Worm (Caenorhabditis elegans) whole organism, early embryonic: ENCODE results near the gene srsx-2.

Source experiments
- B0310.2 ChIP-seq: sonication (generic microtip); optimal IDR thresholded peaks from 2 replicates; lab custom pipeline; 2016; ENCODE audit warnings: mild to moderate bottlenecking, missing genetic modification characterization, missing compliant biosample characterization
- F13C5.2 ChIP-seq: sonication (generic microtip); optimal IDR thresholded peaks from 2 replicates; lab custom pipeline; 2017; ENCODE audit warnings: mild to moderate bottlenecking, missing genetic modification characterization, inconsistent platforms, missing compliant biosample characterization
- aly-1 ChIP-seq: sonication (generic microtip); optimal IDR thresholded peaks from 2 replicates; lab custom pipeline; 2016; ENCODE audit warnings: missing genetic modification characterization, missing compliant biosample characterization
- ama-1 ChIP-seq: fragments of 150-350 bp; optimal IDR thresholded peaks from 2 replicates; lab custom pipeline; 2014
- ceh-13 ChIP-seq: fragments of 200-800 bp; sonication (Bioruptor generic); optimal IDR thresholded peaks from 2 replicates; lab custom pipeline; 2018; ENCODE audit warnings: mild to moderate bottlenecking, missing genetic modification characterization, missing compliant biosample characterization
- ceh-36 ChIP-seq: sonication (generic microtip); optimal IDR thresholded peaks from 2 replicates; lab custom pipeline; 2016; ENCODE audit warnings: missing genetic modification characterization, inconsistent platforms, missing compliant biosample characterization
- ets-7 ChIP-seq: sonication (generic microtip); optimal IDR thresholded peaks from 2 replicates; lab custom pipeline; 2016; ENCODE audit warnings: missing genotype, missing genetic modification characterization, missing compliant biosample characterization
- flt-1 ChIP-seq: fragments of 200-800 bp; sonication (Bioruptor generic); IDR thresholded peaks from 2 replicates; pipeline ENCODE4 v1.3.6; 2022; ENCODE audit warnings: missing genetic modification characterization, missing compliant biosample characterization
- hmbx-1 ChIP-seq: sonication (generic microtip); optimal IDR thresholded peaks from 2 replicates; lab custom pipeline; 2016; ENCODE audit warnings: mild to moderate bottlenecking, missing genetic modification characterization, missing compliant biosample characterization
- hmg-4 ChIP-seq: fragments of 200-800 bp; sonication (Bioruptor generic); optimal IDR thresholded peaks from 2 replicates; lab custom pipeline; 2018; ENCODE audit warnings: mild to moderate bottlenecking, missing genetic modification characterization, missing compliant biosample characterization
- hnd-1 ChIP-seq: sonication (generic microtip); optimal IDR thresholded peaks from 2 replicates; lab custom pipeline; 2016; ENCODE audit warnings: missing genetic modification characterization, missing compliant biosample characterization
- pes-1 ChIP-seq: fragments of 200-800 bp; sonication (Bioruptor generic); IDR thresholded peaks from 2 replicates; pipeline ENCODE4 v1.3.6; 2022; ENCODE audit warnings: missing genetic modification reagents, missing genetic modification characterization, missing compliant biosample characterization
- scrt-1 ChIP-seq: fragments of 200-800 bp; sonication (Bioruptor generic); IDR thresholded peaks from 2 replicates; pipeline ENCODE4 v1.3.6; 2022; ENCODE audit warnings: missing genetic modification characterization, missing compliant biosample characterization
- sea-1 ChIP-seq: fragments of 200-800 bp; sonication (Bioruptor generic); conservative IDR thresholded peaks from 2 replicates; pipeline ENCODE4 v1.3.6; 2022; ENCODE audit warnings: missing genetic modification characterization, missing compliant biosample characterization
- tbx-11 ChIP-seq: fragments of 200-800 bp; sonication (Bioruptor generic); IDR thresholded peaks from 2 replicates; pipeline ENCODE4 v1.3.6; 2022; ENCODE audit warnings: missing genetic modification characterization, missing compliant biosample characterization
- tbx-37 ChIP-seq: fragments of 200-800 bp; sonication (Bioruptor generic); conservative IDR thresholded peaks from 2 replicates; pipeline ENCODE4 v1.3.6; 2022; ENCODE audit warnings: missing genetic modification reagents, missing genetic modification characterization, missing compliant biosample characterization
- tra-4 ChIP-seq: sonication (generic microtip); optimal IDR thresholded peaks from 2 replicates; lab custom pipeline; 2017; ENCODE audit warnings: missing genetic modification characterization, missing compliant biosample characterization

The srsx-2 gene

ce11 chrV:17438317-17438716 lies at the start of gene srsx-2:
Gene srsx-2 (minus strand): TSS chrV:17438417.
- TF ChIP-seq tbx-11 (GFP tag; lab: Robert Waterston, UW) (no peak), tbx-37 (no peak), ama-1 (no peak), pes-1 (no peak), ceh-13 (GFP tag; lab: Kevin White, UChicago) (no peak)

ce11 chrV:17486034-17486433 lies 47.8 kb upstream of the srsx-2 start, which contains the start of gene scl-24:
Gene scl-24 (plus strand): TSS chrV:17486334.
- TF ChIP-seq aly-1 (tag; lab: Kevin White, UChicago) (no peak), ceh-36 (tag; lab: Kevin White, UChicago) (no peak), ceh-13 (GFP tag; lab: Kevin White, UChicago) (no peak), hmg-4 (GFP tag; lab: Kevin White, UChicago) (no peak), ets-7 (no peak), flt-1 (no peak), B0310.2 (tag; lab: Kevin White, UChicago) (no peak), sea-1 (no peak), tbx-11 (GFP tag; lab: Robert Waterston, UW) (no peak), ama-1 (no peak), scrt-1 (GFP tag; lab: Robert Waterston, UW) (no peak), hnd-1 (tag; lab: Kevin White, UChicago) (no peak), tbx-37 (no peak), tra-4 (tag; lab: Kevin White, UChicago) (no peak)

ce11 chrV:17485078-17485477 lies 46.9 kb upstream of the srsx-2 start, which contains the start of gene srh-111:
Gene srh-111 (minus strand): TSS chrV:17485178.
- TF ChIP-seq ceh-13 (GFP tag; lab: Kevin White, UChicago) (no peak), sea-1 (no peak), hmg-4 (GFP tag; lab: Kevin White, UChicago) (no peak), hnd-1 (tag; lab: Kevin White, UChicago) (no peak), B0310.2 (tag; lab: Kevin White, UChicago) (no peak), ama-1 (no peak), pes-1 (no peak), flt-1 (no peak), tbx-11 (GFP tag; lab: Robert Waterston, UW) (no peak), tbx-37 (no peak), scrt-1 (GFP tag; lab: Robert Waterston, UW) (no peak), ceh-36 (tag; lab: Kevin White, UChicago) (no peak), aly-1 (tag; lab: Kevin White, UChicago) (no peak)

DNA sequence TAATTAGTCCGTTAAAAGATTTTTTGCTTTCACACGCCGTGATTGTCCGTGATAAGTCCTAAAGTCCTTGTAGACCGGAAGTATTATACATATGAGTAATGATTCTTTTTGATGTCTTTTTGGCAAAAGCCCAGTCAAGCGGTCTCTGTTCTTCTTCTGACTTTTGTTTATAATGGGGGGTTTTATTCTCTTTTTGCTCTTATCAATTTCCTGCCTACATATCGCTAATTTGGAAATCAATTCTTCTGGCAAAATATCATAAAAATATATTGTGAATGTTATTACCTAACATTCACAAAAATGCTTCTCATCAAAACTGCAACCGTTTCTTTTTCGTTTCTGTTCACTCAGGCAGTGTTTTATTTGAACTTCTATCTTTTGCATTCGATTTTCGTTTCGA lies 38.3 kb upstream of the srsx-2 start, which contains the start of gene srbc-61:
Gene srbc-61, plus strand, starts transcription at position 301 of the 400 bp plus-strand sequence.
- TF ChIP-seq F13C5.2 (tag; lab: Kevin White, UChicago) (no peak), pes-1 (no peak), flt-1 (no peak), ceh-13 (GFP tag; lab: Kevin White, UChicago) (no peak), aly-1 (tag; lab: Kevin White, UChicago) (no peak), ama-1 (no peak), hnd-1 (tag; lab: Kevin White, UChicago) (no peak), scrt-1 (GFP tag; lab: Robert Waterston, UW) (no peak), ets-7 (no peak), tbx-37 (no peak), tra-4 (tag; lab: Kevin White, UChicago) (no peak), hmg-4 (GFP tag; lab: Kevin White, UChicago) (no peak), hmbx-1 (tag; lab: Kevin White, UChicago) (no peak)

- TF ChIP-seq ama-1 (no peak), B0310.2 (tag; lab: Kevin White, UChicago) (no peak), pes-1 (no peak), hmbx-1 (tag; lab: Kevin White, UChicago) (no peak), ceh-36 (tag; lab: Kevin White, UChicago) (no peak), hnd-1 (tag; lab: Kevin White, UChicago) (no peak), scrt-1 (GFP tag; lab: Robert Waterston, UW) (no peak), tbx-37 (no peak), aly-1 (tag; lab: Kevin White, UChicago) (no peak), F13C5.2 (tag; lab: Kevin White, UChicago) (no peak), tra-4 (tag; lab: Kevin White, UChicago) (no peak), ceh-13 (GFP tag; lab: Kevin White, UChicago) (no peak), sea-1 (no peak), hmg-4 (GFP tag; lab: Kevin White, UChicago) (no peak), flt-1 (no peak), ets-7 (no peak)
Measured at ce11 chrV:17473699-17474098, 35.5 kb upstream of the srsx-2 start, which contains the start of gene srh-123. Gene srh-123 (plus strand): TSS chrV:17473999.

- no peak for TF ChIP-seq scrt-1 (GFP tag; lab: Robert Waterston, UW)
- TF ChIP-seq flt-1: no peak
- no peak for TF ChIP-seq tra-4 (tag; lab: Kevin White, UChicago)
- TF ChIP-seq aly-1 (tag; lab: Kevin White, UChicago): no peak
- TF ChIP-seq tbx-11 (GFP tag; lab: Robert Waterston, UW): no peak
Measured at ce11 chrV:17471564-17471963, 33.3 kb upstream of the srsx-2 start, which contains the start of gene srh-235. Gene srh-235 (minus strand): TSS chrV:17471664.

- TF ChIP-seq hnd-1 (tag; lab: Kevin White, UChicago) (no peak), hmbx-1 (tag; lab: Kevin White, UChicago) (no peak), tra-4 (tag; lab: Kevin White, UChicago) (no peak), ceh-36 (tag; lab: Kevin White, UChicago) (no peak), F13C5.2 (tag; lab: Kevin White, UChicago) (no peak), ama-1 (no peak), B0310.2 (tag; lab: Kevin White, UChicago) (no peak), pes-1 (no peak), aly-1 (tag; lab: Kevin White, UChicago) (no peak), tbx-37 (no peak), hmg-4 (GFP tag; lab: Kevin White, UChicago) (no peak), scrt-1 (GFP tag; lab: Robert Waterston, UW) (no peak), ceh-13 (GFP tag; lab: Kevin White, UChicago) (no peak), ets-7 (no peak), tbx-11 (GFP tag; lab: Robert Waterston, UW) (no peak)
Measured at ce11 chrV:17469180-17469579, 31.0 kb upstream of the srsx-2 start, which contains the start of gene F20E11.17. Gene F20E11.17 (minus strand): TSS chrV:17469280.
